Worm (Caenorhabditis elegans) whole organism, L1 larva: ENCODE measurements around the gene T05B4.12.
A peak's percentile ranks its signal among the peaks of the same experiment; 100 is the strongest.

Source experiments
- C04F5.9 ChIP-seq: sonication (generic microtip); optimal IDR thresholded peaks from 2 replicates; lab custom pipeline; 2016; ENCODE audit warnings: missing genetic modification characterization, missing compliant biosample characterization
- C34B4.2 ChIP-seq: sonication (generic microtip); optimal IDR thresholded peaks from 2 replicates; lab custom pipeline; 2017; ENCODE audit warnings: mild to moderate bottlenecking, missing genetic modification characterization, missing compliant biosample characterization
- F16B12.6 ChIP-seq: fragments of 150-350 bp; optimal IDR thresholded peaks from 2 replicates; lab custom pipeline; 2014; ENCODE audit warnings: missing biosample characterization, missing genetic modification characterization
- Y116A8C.19 ChIP-seq: sonication (generic microtip); optimal IDR thresholded peaks from 2 replicates; lab custom pipeline; 2016; ENCODE audit warnings: missing compliant biosample characterization, missing genetic modification characterization, borderline replicate concordance
- alr-1 ChIP-seq: fragments of 200-800 bp; sonication (Bioruptor generic); optimal IDR thresholded peaks from 2 replicates; lab custom pipeline; 2018; ENCODE audit warnings: borderline replicate concordance, mild to moderate bottlenecking, missing genetic modification characterization, missing compliant biosample characterization
- blmp-1 ChIP-seq: fragments of 150-350 bp; optimal IDR thresholded peaks from 2 replicates; lab custom pipeline; 2014; ENCODE audit warnings: missing biosample characterization, missing genetic modification characterization
- ceh-63 ChIP-seq: fragments of 200-800 bp; sonication (Bioruptor generic); optimal IDR thresholded peaks from 2 replicates; lab custom pipeline; 2018; ENCODE audit warnings: mild to moderate bottlenecking, missing genetic modification characterization, missing compliant biosample characterization
- ceh-8 ChIP-seq: fragments of 200-800 bp; sonication (Bioruptor generic); optimal IDR thresholded peaks from 2 replicates; lab custom pipeline; 2018; ENCODE audit warnings: mild to moderate bottlenecking, missing genetic modification characterization, moderate library complexity, missing compliant biosample characterization
- ceh-82 ChIP-seq, 3 experiments: fragments of 150-350 bp in 1 of 3; sonication (generic microtip) in 2 of 3; optimal IDR thresholded peaks; 2 replicates each; lab custom pipeline; 2014 to 2017; ENCODE audit warnings: missing biosample characterization in 3 of 3, missing genetic modification characterization in 3 of 3
- ceh-90 ChIP-seq: sonication (generic microtip); optimal IDR thresholded peaks from 2 replicates; lab custom pipeline; 2016; ENCODE audit warnings: missing genetic modification characterization, missing compliant biosample characterization
- efl-3 ChIP-seq: fragments of 200-800 bp; sonication (Bioruptor generic); optimal IDR thresholded peaks from 2 replicates; lab custom pipeline; 2018; ENCODE audit warnings: mild to moderate bottlenecking, missing genetic modification characterization, missing compliant biosample characterization
- ets-5 ChIP-seq: fragments of 200-800 bp; sonication (Bioruptor generic); IDR thresholded peaks from 2 replicates; pipeline ENCODE4 v1.3.6; 2022; ENCODE audit warnings: missing genetic modification characterization, missing compliant biosample characterization
- fkh-10 ChIP-seq: sonication (generic microtip); optimal IDR thresholded peaks from 2 replicates; lab custom pipeline; 2017; ENCODE audit warnings: missing biosample characterization, missing genetic modification reagents, missing genetic modification characterization
- fos-1 ChIP-seq: fragments of 150-350 bp; optimal IDR thresholded peaks from 2 replicates; lab custom pipeline; 2014; ENCODE audit warnings: missing biosample characterization, missing genetic modification characterization
- irx-1 ChIP-seq: sonication (generic microtip); optimal IDR thresholded peaks from 2 replicates; lab custom pipeline; 2016; ENCODE audit warnings: missing genetic modification characterization, missing compliant biosample characterization
- isw-1 ChIP-seq: fragments of 200-800 bp; sonication (Bioruptor generic); IDR thresholded peaks from 2 replicates; pipeline ENCODE4 v1.3.6; 2022; ENCODE audit warnings: missing genetic modification characterization, missing compliant biosample characterization
- lin-13 ChIP-seq: fragments of 150-350 bp; optimal IDR thresholded peaks from 2 replicates; lab custom pipeline; 2014; ENCODE audit warnings: missing biosample characterization, missing genetic modification reagents, missing genetic modification characterization
- lin-14 ChIP-seq: fragments of 200-800 bp; sonication (Bioruptor generic); optimal IDR thresholded peaks from 2 replicates; lab custom pipeline; 2018; ENCODE audit warnings: mild to moderate bottlenecking, missing genetic modification characterization, moderate library complexity, missing compliant biosample characterization
- lin-39 ChIP-seq: fragments of 150-350 bp; optimal IDR thresholded peaks from 2 replicates; lab custom pipeline; 2014; ENCODE audit warnings: missing biosample characterization, missing genetic modification reagents, missing genetic modification characterization
- lsy-2 ChIP-seq, 2 experiments: fragments of 150-350 bp; optimal IDR thresholded peaks; 2 replicates each; lab custom pipeline; 2014; ENCODE audit warnings: missing biosample characterization in 2 of 2, missing genetic modification characterization in 2 of 2
- mab-9 ChIP-seq: fragments of 200-800 bp; sonication (Bioruptor generic); IDR thresholded peaks from 2 replicates; pipeline ENCODE4 v1.3.6; 2022; ENCODE audit warnings: missing genetic modification reagents, missing genetic modification characterization, missing compliant biosample characterization
- mdl-1 ChIP-seq, 2 experiments: fragments of 150-350 bp; optimal IDR thresholded peaks; 2 replicates each; lab custom pipeline; 2014 to 2017; ENCODE audit warnings: missing biosample characterization in 2 of 2, missing genetic modification characterization in 2 of 2, inconsistent platforms in 1 of 2
- mef-2 ChIP-seq: fragments of 150-350 bp; optimal IDR thresholded peaks from 2 replicates; lab custom pipeline; 2014; ENCODE audit warnings: missing biosample characterization, missing genetic modification characterization
- mep-1 ChIP-seq: fragments of 150-350 bp; optimal IDR thresholded peaks from 2 replicates; lab custom pipeline; 2014; ENCODE audit warnings: missing biosample characterization, missing genetic modification characterization
- nhr-12 ChIP-seq: sonication (generic microtip); optimal IDR thresholded peaks from 2 replicates; lab custom pipeline; 2017; ENCODE audit warnings: missing biosample characterization, missing genetic modification characterization
- nhr-20 ChIP-seq: sonication (generic microtip); optimal IDR thresholded peaks from 2 replicates; lab custom pipeline; 2016; ENCODE audit warnings: mild to moderate bottlenecking, missing genetic modification characterization, missing compliant biosample characterization
- nhr-237 ChIP-seq: fragments of 150-350 bp; optimal IDR thresholded peaks from 2 replicates; lab custom pipeline; 2014; ENCODE audit warnings: missing biosample characterization, missing genetic modification characterization
- nhr-28 ChIP-seq: fragments of 150-350 bp; optimal IDR thresholded peaks from 2 replicates; lab custom pipeline; 2014; ENCODE audit warnings: missing biosample characterization, missing genetic modification characterization
- nhr-71 ChIP-seq: sonication (generic microtip); optimal IDR thresholded peaks from 2 replicates; lab custom pipeline; 2016; ENCODE audit warnings: mild to moderate bottlenecking, missing genetic modification characterization, moderate library complexity, missing compliant biosample characterization
- nhr-76 ChIP-seq: sonication (generic microtip); optimal IDR thresholded peaks from 2 replicates; lab custom pipeline; 2017; ENCODE audit warnings: missing biosample characterization, missing genetic modification characterization
- nhr-77 ChIP-seq: fragments of 150-350 bp; optimal IDR thresholded peaks from 2 replicates; lab custom pipeline; 2014; ENCODE audit warnings: missing biosample characterization, missing genetic modification characterization
- nhr-84 ChIP-seq: sonication (generic microtip); optimal IDR thresholded peaks from 2 replicates; lab custom pipeline; 2017; ENCODE audit warnings: missing biosample characterization, missing genetic modification characterization
- pax-3 ChIP-seq: fragments of 200-800 bp; sonication (Bioruptor generic); optimal IDR thresholded peaks from 2 replicates; lab custom pipeline; 2018; ENCODE audit warnings: mild to moderate bottlenecking, missing genetic modification characterization, moderate library complexity, missing compliant biosample characterization
- rnt-1 ChIP-seq: sonication (generic microtip); optimal IDR thresholded peaks from 2 replicates; lab custom pipeline; 2016; ENCODE audit warnings: mild to moderate bottlenecking, missing genetic modification characterization, moderate library complexity, missing compliant biosample characterization
- snpc-4 ChIP-seq: fragments of 150-350 bp; optimal IDR thresholded peaks from 2 replicates; lab custom pipeline; 2014; ENCODE audit warnings: missing biosample characterization, missing genetic modification characterization
- snu-23 ChIP-seq: sonication (generic microtip); optimal IDR thresholded peaks from 2 replicates; lab custom pipeline; 2016; ENCODE audit warnings: missing genetic modification characterization, missing compliant biosample characterization
- swsn-7 ChIP-seq: sonication (generic microtip); optimal IDR thresholded peaks from 2 replicates; lab custom pipeline; 2016; ENCODE audit warnings: missing genetic modification characterization, missing compliant biosample characterization
- unc-30 ChIP-seq: sonication (generic microtip); optimal IDR thresholded peaks from 2 replicates; lab custom pipeline; 2017; ENCODE audit warnings: missing biosample characterization, missing genetic modification characterization
- unc-86 ChIP-seq: sonication (generic microtip); optimal IDR thresholded peaks from 2 replicates; lab custom pipeline; 2016; ENCODE audit warnings: missing genetic modification characterization, missing compliant biosample characterization
- zag-1 ChIP-seq: fragments of 150-350 bp; optimal IDR thresholded peaks from 2 replicates; lab custom pipeline; 2014; ENCODE audit warnings: missing biosample characterization, missing genetic modification characterization
- ztf-11 ChIP-seq, 2 experiments: sonication (generic microtip); optimal IDR thresholded peaks; 2 replicates each; lab custom pipeline; 2016 to 2017; ENCODE audit warnings: missing genetic modification characterization in 2 of 2, missing biosample characterization in 1 of 2, missing compliant biosample characterization in 1 of 2

Gene T05B4.12

DNA sequence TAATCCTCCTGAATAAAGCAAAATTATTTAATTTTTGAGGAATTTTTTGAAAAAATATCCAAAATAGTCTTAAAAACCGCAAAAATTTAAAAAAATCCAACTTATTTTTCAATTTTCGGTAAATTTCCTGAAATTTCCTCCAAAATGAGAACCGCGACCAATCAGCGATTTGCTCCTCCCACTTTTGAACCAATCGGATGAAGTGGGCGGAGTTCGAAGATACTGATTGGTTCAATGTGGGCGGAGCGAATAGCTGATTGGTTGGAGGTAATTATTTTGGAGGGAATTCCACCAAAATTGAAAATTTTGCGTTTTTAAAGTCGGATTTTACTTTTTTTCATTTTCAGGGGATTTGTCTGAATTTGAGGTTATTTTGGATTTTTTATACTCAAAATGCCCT, 42.2 kb upstream of the T05B4.12 start:
- TF ChIP-seq lin-14 (GFP tag; lab: Kevin White, UChicago) (no peak), fos-1 (tag; lab: Kevin White, UChicago) (no peak), ceh-82 (tag; optimal IDR thresholded peaks at IDR 0.05; lab: Kevin White, UChicago) (no peak), lin-39 (tag; lab: Kevin White, UChicago) (no peak), lsy-2 (tag; optimal IDR thresholded peaks at IDR 0.05; lab: Kevin White, UChicago) (no peak), ceh-63 (GFP tag; lab: Kevin White, UChicago) (no peak), C34B4.2 (tag; lab: Kevin White, UChicago) (no peak), snpc-4 (no peak), mdl-1 (tag; optimal IDR thresholded peaks at IDR 0.05; lab: Kevin White, UChicago) (no peak), rnt-1 (no peak), mef-2 (no peak), lin-13 (GFP tag; lab: Kevin White, UChicago) (no peak), blmp-1 (no peak), nhr-76 (no peak), nhr-77 (tag; lab: Kevin White, UChicago) (no peak)

- TF ChIP-seq mab-9 (GFP tag; lab: Robert Waterston, UW) (no peak), lin-14 (GFP tag; lab: Kevin White, UChicago) (peak; percentile 21), lsy-2 (tag; optimal IDR thresholded peaks at IDR 0.05; lab: Kevin White, UChicago) (peak in 1 of 2 experiments; percentile 6), irx-1 (peak; percentile 13)
Measured at ce11 chrV:4164504-4164959, 38.7 kb upstream of the T05B4.12 start, which contains the start of gene Y45G5AM.3. Y45G5AM.3 (plus strand) TSS chrV:4164554.

- TF ChIP-seq efl-3 (GFP tag; lab: Kevin White, UChicago) (no peak), ets-5 (GFP tag; lab: Robert Waterston, UW) (no peak), swsn-7 (no peak), nhr-237 (no peak), nhr-84 (tag; lab: Kevin White, UChicago) (no peak), zag-1 (tag; lab: Kevin White, UChicago) (no peak), nhr-12 (tag; lab: Kevin White, UChicago) (no peak), Y116A8C.19 (no peak), fkh-10 (GFP tag; lab: Kevin White, UChicago) (no peak), ceh-90 (tag; lab: Kevin White, UChicago) (no peak), mep-1 (tag; lab: Kevin White, UChicago) (no peak), alr-1 (tag; lab: Kevin White, UChicago) (no peak), unc-30 (tag; lab: Kevin White, UChicago) (no peak), ceh-82 (tag; optimal IDR thresholded peaks at IDR 0.05; lab: Kevin White, UChicago) (no peak), F16B12.6 (no peak), isw-1 (GFP tag; lab: Robert Waterston, UW) (no peak), mef-2 (no peak), ztf-11 (tag; optimal IDR thresholded peaks at IDR 0.05; lab: Kevin White, UChicago) (no peak)
Measured at ce11 chrV:4162922-4163321, 37.1 kb upstream of the T05B4.12 start, which contains the start of gene Y45G5AM.4. Y45G5AM.4 (plus strand) TSS chrV:4163222.

- TF ChIP-seq C34B4.2 (tag; lab: Kevin White, UChicago), result no peak
- TF ChIP-seq pax-3 (tag; lab: Kevin White, UChicago), result no peak
- no peak for TF ChIP-seq nhr-28 (tag; lab: Kevin White, UChicago)
- TF ChIP-seq ceh-8 (GFP tag; lab: Kevin White, UChicago), result no peak
Measured at ce11 chrV:4160086-4160485, 34.3 kb upstream of the T05B4.12 start, which contains the start of gene Y45G5AM.5. Y45G5AM.5 (plus strand) TSS chrV:4160386.

- peak; percentile 88 for TF ChIP-seq lin-14 (GFP tag; lab: Kevin White, UChicago)
- peak in 1 of 2 experiments; percentile 52 for TF ChIP-seq lsy-2 (tag; optimal IDR thresholded peaks at IDR 0.05; lab: Kevin White, UChicago)
- TF ChIP-seq rnt-1, result peak; percentile 51
- no peak for TF ChIP-seq C04F5.9
- peak; percentile 64 for TF ChIP-seq nhr-71 (tag; lab: Kevin White, UChicago)
- TF ChIP-seq swsn-7, result peak; percentile 4
- TF ChIP-seq unc-86 (tag; lab: Kevin White, UChicago), result no peak
- peak; percentile 26 for TF ChIP-seq snu-23 (GFP tag; lab: Kevin White, UChicago)
- TF ChIP-seq nhr-20, result peak; percentile 34
Measured at ce11 chrV:4157291-4157690, 31.5 kb upstream of the T05B4.12 start.
